Worm (Caenorhabditis elegans) whole organism, L4 larva: ENCODE results near the gene srz-16.

ENCODE experiments used
- lin-39 ChIP-seq: fragments of 150-350 bp; optimal IDR thresholded peaks from 2 replicates; lab custom pipeline; 2014; ENCODE audit warnings: missing biosample characterization, missing genetic modification reagents, missing genetic modification characterization
- saeg-2 ChIP-seq: fragments of 200-800 bp; sonication (Bioruptor generic); IDR thresholded peaks from 2 replicates; pipeline ENCODE4 v1.3.6; 2022; ENCODE audit warnings: missing genetic modification reagents, missing genetic modification characterization, missing compliant biosample characterization

ce11 chrV:20135247-20135646, 51.2 kb downstream of the srz-16 start, which contains the start of gene Y113G7A.22:
- TF ChIP-seq saeg-2 (GFP tag; lab: Robert Waterston, UW) = no peak
- no peak for TF ChIP-seq lin-39 (tag; lab: Kevin White, UChicago)
